Worm (Caenorhabditis elegans): ENCODE data around the gene M01B2.10.
"Not testable (repeated sequence)": the region's sequence is repeated elsewhere in the genome, so short reads cannot be mapped to it uniquely, and the experiment has no call there.

M01B2.10 gene

ce11 chrV:15262336-15262735, at the start of gene M01B2.10:
Gene M01B2.10 (minus strand): TSS chrV:15262436.
- TF ChIP-seq ceh-30, pqm-1, pros-1 (tag; optimal IDR thresholded peaks at IDR 0.05): not testable (repeated sequence)

- TF ChIP-seq pha-2 (tag; optimal IDR thresholded peaks at IDR 0.05): no peak
- no peak for TF ChIP-seq unc-86 (tag; optimal IDR thresholded peaks at IDR 0.05)
- TF ChIP-seq hlh-8 (tag; optimal IDR thresholded peaks at IDR 0.05): no peak
- no peak for TF ChIP-seq ceh-9 (tag; optimal IDR thresholded peaks at IDR 0.05)
- no peak for TF ChIP-seq dve-1 (tag; optimal IDR thresholded peaks at IDR 0.05)
- TF ChIP-seq hlh-15 (tag; optimal IDR thresholded peaks at IDR 0.05): no peak
- TF ChIP-seq ref-2 (tag; optimal IDR thresholded peaks at IDR 0.05): no peak
- TF ChIP-seq ceh-19 (GFP tag; optimal IDR thresholded peaks at IDR 0.05): no peak
- TF ChIP-seq C38D4.7 (GFP tag; optimal IDR thresholded peaks at IDR 0.05): no peak
- TF ChIP-seq ceh-24 (tag; optimal IDR thresholded peaks at IDR 0.05): no peak
- no peak for TF ChIP-seq K09A11.1 (tag; optimal IDR thresholded peaks at IDR 0.05; ENCODE audit: insufficient read depth)
- no peak for TF ChIP-seq hlh-30 (tag; optimal IDR thresholded peaks at IDR 0.05; ENCODE audit: insufficient read depth)
- TF ChIP-seq ceh-30 (tag; optimal IDR thresholded peaks at IDR 0.05): no peak
- TF ChIP-seq tbx-7 (tag; optimal IDR thresholded peaks at IDR 0.05): no peak
- no peak for TF ChIP-seq eyg-1 (tag; optimal IDR thresholded peaks at IDR 0.05)
These were observed 48.5 kb upstream of the M01B2.10 start, which contains the start of gene irld-62 for ce11 chrV:15310780-15311179. Gene irld-62 (plus strand): TSS chrV:15311080.

DNA sequence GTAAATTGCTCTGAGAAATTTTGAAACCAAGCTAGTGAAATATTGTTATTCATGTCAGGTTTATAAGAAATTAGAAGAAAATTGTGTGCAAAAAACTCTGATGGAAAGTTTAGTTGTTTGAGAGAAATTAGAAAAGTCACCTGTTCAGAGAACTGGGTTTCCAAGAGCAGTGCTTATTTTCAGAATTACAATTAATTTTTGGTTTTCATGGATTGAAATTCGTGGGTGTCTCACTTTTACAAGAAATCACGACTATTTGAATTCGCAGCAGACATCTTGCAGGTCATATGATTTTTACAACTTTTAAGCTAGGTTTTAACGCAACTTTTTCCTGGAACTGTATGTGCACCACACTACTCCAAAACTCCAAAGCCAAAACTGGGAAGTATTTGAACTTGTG, 46.8 kb upstream of the M01B2.10 start, which contains the start of gene srz-10:
Gene srz-10, minus strand, starts transcription at position 88 of the 400 bp plus-strand sequence.
- TF ChIP-seq unc-3 (GFP tag; conservative IDR thresholded peaks at IDR 0.05): no peak
- no peak for TF ChIP-seq unc-3 (tag; optimal IDR thresholded peaks at IDR 0.05)
- TF ChIP-seq unc-55 (GFP tag; optimal IDR thresholded peaks at IDR 0.05): no peak

DNA sequence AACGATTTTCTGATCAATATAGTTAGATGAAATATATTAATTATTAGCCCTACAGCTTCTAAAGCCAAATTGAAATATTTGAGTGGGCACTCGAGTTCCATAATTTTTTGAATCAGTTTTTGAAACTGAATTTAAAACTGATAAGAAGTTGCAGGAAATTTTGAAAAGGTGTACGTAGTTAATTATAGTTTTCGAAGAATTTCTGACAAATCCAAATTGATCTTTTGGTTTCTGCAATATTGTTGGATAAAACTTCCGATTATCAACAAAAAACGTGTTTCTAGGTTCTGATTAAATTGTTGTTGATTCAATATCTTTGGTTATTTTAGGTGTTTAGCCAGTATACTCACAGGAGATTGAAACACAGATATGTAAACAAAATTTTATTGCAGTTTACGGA, 44.5 kb upstream of the M01B2.10 start, which contains the start of gene T26H8.4:
Gene T26H8.4, minus strand, starts transcription at position 101 of the 400 bp plus-strand sequence.
- TF ChIP-seq ets-4 (tag; optimal IDR thresholded peaks at IDR 0.05): no peak
- TF ChIP-seq hlh-15 (tag; optimal IDR thresholded peaks at IDR 0.05): no peak
- TF ChIP-seq mec-3 (tag; optimal IDR thresholded peaks at IDR 0.05; ENCODE audit: borderline replicate concordance): no peak
- no peak for TF ChIP-seq sox-2 (GFP tag; IDR thresholded peaks at IDR 0.05)
- no peak for TF ChIP-seq unc-55 (GFP tag; optimal IDR thresholded peaks at IDR 0.05)
- no peak for TF ChIP-seq hlh-13 (GFP tag; optimal IDR thresholded peaks at IDR 0.05)
- no peak for TF ChIP-seq pqm-1 (tag; optimal IDR thresholded peaks at IDR 0.05)

DNA sequence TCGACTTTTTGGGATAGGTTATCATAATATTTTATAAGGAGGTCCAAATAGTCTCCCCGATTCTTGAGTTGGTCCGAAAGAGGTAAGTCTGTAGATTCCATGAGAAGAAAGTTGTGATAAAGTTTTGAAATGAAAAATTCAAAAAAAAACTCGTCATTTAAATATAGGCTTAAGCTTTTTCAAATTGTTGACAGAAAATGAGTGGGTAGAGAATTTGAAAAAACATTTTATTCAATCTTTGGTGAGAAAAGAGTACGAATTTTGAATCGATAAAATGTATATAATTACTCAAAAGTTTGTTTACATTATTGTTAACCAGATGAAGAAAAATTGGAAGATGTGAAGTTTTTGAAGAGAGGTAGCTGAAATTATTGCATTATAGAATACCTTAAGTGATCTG, 43.3 kb upstream of the M01B2.10 start, which contains the start of gene T26H8.5:
Gene T26H8.5, minus strand, starts transcription at position 101 of the 400 bp plus-strand sequence.
- TF ChIP-seq pha-4 (tag; optimal IDR thresholded peaks at IDR 0.05) (no peak), tbx-7 (tag; optimal IDR thresholded peaks at IDR 0.05) (no peak)

- no peak for TF ChIP-seq ceh-22 (tag; optimal IDR thresholded peaks at IDR 0.05)
- TF ChIP-seq K09A11.1 (tag; optimal IDR thresholded peaks at IDR 0.05; ENCODE audit: insufficient read depth): no peak
- no peak for TF ChIP-seq pat-9 (tag; optimal IDR thresholded peaks at IDR 0.05)
- no peak for TF ChIP-seq sdc-2 (tag; optimal IDR thresholded peaks at IDR 0.05)
- TF ChIP-seq che-1 (tag; optimal IDR thresholded peaks at IDR 0.05): no peak
- no peak for TF ChIP-seq ceh-18 (tag; optimal IDR thresholded peaks at IDR 0.05)
- TF ChIP-seq tbx-2 (tag; optimal IDR thresholded peaks at IDR 0.05): no peak
- no peak for TF ChIP-seq lin-11 (tag; optimal IDR thresholded peaks at IDR 0.05)
- no peak for TF ChIP-seq T23F11.4 (GFP tag; optimal IDR thresholded peaks at IDR 0.05)
These were observed 41.4 kb upstream of the M01B2.10 start, which contains the start of gene srx-48 for ce11 chrV:15303625-15304024. Gene srx-48 (minus strand): TSS chrV:15303725.
